Worm (Caenorhabditis elegans) whole organism, early embryonic: ENCODE data around the gene F42C5.4.

Experiments
- B0310.2 ChIP-seq: sonication (generic microtip); optimal IDR thresholded peaks from 2 replicates; lab custom pipeline; 2016; ENCODE audit warnings: mild to moderate bottlenecking, missing genetic modification characterization, missing compliant biosample characterization
- F13C5.2 ChIP-seq: sonication (generic microtip); optimal IDR thresholded peaks from 2 replicates; lab custom pipeline; 2017; ENCODE audit warnings: mild to moderate bottlenecking, missing genetic modification characterization, inconsistent platforms, missing compliant biosample characterization
- aly-1 ChIP-seq: sonication (generic microtip); optimal IDR thresholded peaks from 2 replicates; lab custom pipeline; 2016; ENCODE audit warnings: missing genetic modification characterization, missing compliant biosample characterization
- ama-1 ChIP-seq: fragments of 150-350 bp; optimal IDR thresholded peaks from 2 replicates; lab custom pipeline; 2014
- ceh-13 ChIP-seq: fragments of 200-800 bp; sonication (Bioruptor generic); optimal IDR thresholded peaks from 2 replicates; lab custom pipeline; 2018; ENCODE audit warnings: mild to moderate bottlenecking, missing genetic modification characterization, missing compliant biosample characterization
- ceh-36 ChIP-seq: sonication (generic microtip); optimal IDR thresholded peaks from 2 replicates; lab custom pipeline; 2016; ENCODE audit warnings: missing genetic modification characterization, inconsistent platforms, missing compliant biosample characterization
- ets-7 ChIP-seq: sonication (generic microtip); optimal IDR thresholded peaks from 2 replicates; lab custom pipeline; 2016; ENCODE audit warnings: missing genotype, missing genetic modification characterization, missing compliant biosample characterization
- flt-1 ChIP-seq: fragments of 200-800 bp; sonication (Bioruptor generic); IDR thresholded peaks from 2 replicates; pipeline ENCODE4 v1.3.6; 2022; ENCODE audit warnings: missing genetic modification characterization, missing compliant biosample characterization
- hmbx-1 ChIP-seq: sonication (generic microtip); optimal IDR thresholded peaks from 2 replicates; lab custom pipeline; 2016; ENCODE audit warnings: mild to moderate bottlenecking, missing genetic modification characterization, missing compliant biosample characterization
- hmg-4 ChIP-seq: fragments of 200-800 bp; sonication (Bioruptor generic); optimal IDR thresholded peaks from 2 replicates; lab custom pipeline; 2018; ENCODE audit warnings: mild to moderate bottlenecking, missing genetic modification characterization, missing compliant biosample characterization
- hnd-1 ChIP-seq: sonication (generic microtip); optimal IDR thresholded peaks from 2 replicates; lab custom pipeline; 2016; ENCODE audit warnings: missing genetic modification characterization, missing compliant biosample characterization
- pes-1 ChIP-seq: fragments of 200-800 bp; sonication (Bioruptor generic); IDR thresholded peaks from 2 replicates; pipeline ENCODE4 v1.3.6; 2022; ENCODE audit warnings: missing genetic modification reagents, missing genetic modification characterization, missing compliant biosample characterization
- scrt-1 ChIP-seq: fragments of 200-800 bp; sonication (Bioruptor generic); IDR thresholded peaks from 2 replicates; pipeline ENCODE4 v1.3.6; 2022; ENCODE audit warnings: missing genetic modification characterization, missing compliant biosample characterization
- sea-1 ChIP-seq: fragments of 200-800 bp; sonication (Bioruptor generic); conservative IDR thresholded peaks from 2 replicates; pipeline ENCODE4 v1.3.6; 2022; ENCODE audit warnings: missing genetic modification characterization, missing compliant biosample characterization
- tbx-11 ChIP-seq: fragments of 200-800 bp; sonication (Bioruptor generic); IDR thresholded peaks from 2 replicates; pipeline ENCODE4 v1.3.6; 2022; ENCODE audit warnings: missing genetic modification characterization, missing compliant biosample characterization
- tbx-37 ChIP-seq: fragments of 200-800 bp; sonication (Bioruptor generic); conservative IDR thresholded peaks from 2 replicates; pipeline ENCODE4 v1.3.6; 2022; ENCODE audit warnings: missing genetic modification reagents, missing genetic modification characterization, missing compliant biosample characterization
- tra-4 ChIP-seq: sonication (generic microtip); optimal IDR thresholded peaks from 2 replicates; lab custom pipeline; 2017; ENCODE audit warnings: missing genetic modification characterization, missing compliant biosample characterization

Gene F42C5.4

DNA sequence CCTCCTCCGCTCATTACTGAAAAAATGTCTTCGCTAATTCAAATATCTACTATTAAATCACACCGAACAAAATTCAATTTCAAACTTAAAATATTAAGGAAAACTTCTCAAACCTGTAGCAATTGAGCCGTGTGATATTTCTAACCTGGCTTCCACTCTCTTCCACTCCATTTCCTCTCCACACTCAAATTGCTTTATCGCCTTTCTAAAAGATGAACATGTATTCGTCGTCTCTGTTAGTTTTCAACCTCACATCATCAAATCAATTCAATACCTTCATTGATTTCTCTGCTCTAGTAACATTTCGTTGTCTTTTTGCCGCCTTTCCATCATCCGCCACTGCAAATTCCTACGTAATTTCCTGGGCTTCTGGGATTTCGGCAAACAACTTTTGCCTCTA is at the start of gene F42C5.4:
Gene F42C5.4, minus strand, starts transcription at position 171 of the 400 bp plus-strand sequence.
- TF ChIP-seq ama-1 (lab: Kevin White, UChicago) (no peak), ceh-36 (tag; lab: Kevin White, UChicago) (no peak), sea-1 (GFP tag; lab: Robert Waterston, UW) (no peak), scrt-1 (GFP tag; lab: Robert Waterston, UW) (no peak), F13C5.2 (tag; lab: Kevin White, UChicago) (no peak)

DNA sequence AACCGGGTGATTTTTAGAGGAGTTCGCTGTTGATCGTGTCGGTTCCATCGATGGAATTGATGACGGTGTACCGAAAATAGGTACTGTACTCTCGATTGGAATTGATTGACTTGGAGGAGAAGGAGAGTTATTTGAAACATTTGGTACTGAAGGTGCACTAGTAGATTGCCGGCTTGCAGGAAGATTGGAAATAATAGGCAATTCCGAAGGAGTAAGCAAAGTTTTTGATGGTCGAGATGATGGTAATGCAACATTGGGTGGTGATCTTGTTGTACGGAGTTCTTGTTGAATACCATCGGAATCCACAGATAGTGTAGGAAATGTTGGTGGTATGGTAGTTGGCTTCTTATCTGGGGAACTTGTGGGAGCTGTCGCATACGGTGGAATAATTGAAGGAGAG is 47.2 kb upstream of the F42C5.4 start:
- no peak for TF ChIP-seq flt-1 (GFP tag; lab: Robert Waterston, UW)

DNA sequence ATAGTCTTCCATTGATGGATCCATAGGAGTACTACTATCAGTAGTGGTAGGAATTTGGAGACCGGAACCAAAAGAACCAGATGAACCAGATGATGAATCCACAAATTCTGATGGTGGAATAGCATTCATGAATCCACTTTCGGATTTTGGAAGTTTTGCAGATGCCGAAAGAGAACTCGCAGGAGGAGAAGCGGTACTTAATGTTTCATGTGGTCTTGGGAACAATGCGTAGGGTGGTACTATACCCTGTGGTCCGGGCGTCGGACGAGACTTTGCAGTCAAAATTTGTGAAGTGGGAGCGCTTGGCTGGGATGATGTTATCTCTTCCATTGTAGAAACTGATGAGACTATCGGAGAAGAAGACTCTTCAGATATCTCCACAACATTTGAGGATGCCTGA is 46.1 kb upstream of the F42C5.4 start:
- TF ChIP-seq pes-1 (GFP tag; lab: Robert Waterston, UW) (no peak), hnd-1 (no peak), tbx-11 (GFP tag; lab: Robert Waterston, UW) (no peak), scrt-1 (GFP tag; lab: Robert Waterston, UW) (no peak), aly-1 (no peak), ets-7 (tag; lab: Kevin White, UChicago) (no peak), F13C5.2 (tag; lab: Kevin White, UChicago) (no peak), ama-1 (lab: Kevin White, UChicago) (no peak), ceh-36 (tag; lab: Kevin White, UChicago) (no peak), hmg-4 (GFP tag; lab: Kevin White, UChicago) (no peak), ceh-13 (no peak), hmbx-1 (tag; lab: Kevin White, UChicago) (no peak), B0310.2 (no peak)

DNA sequence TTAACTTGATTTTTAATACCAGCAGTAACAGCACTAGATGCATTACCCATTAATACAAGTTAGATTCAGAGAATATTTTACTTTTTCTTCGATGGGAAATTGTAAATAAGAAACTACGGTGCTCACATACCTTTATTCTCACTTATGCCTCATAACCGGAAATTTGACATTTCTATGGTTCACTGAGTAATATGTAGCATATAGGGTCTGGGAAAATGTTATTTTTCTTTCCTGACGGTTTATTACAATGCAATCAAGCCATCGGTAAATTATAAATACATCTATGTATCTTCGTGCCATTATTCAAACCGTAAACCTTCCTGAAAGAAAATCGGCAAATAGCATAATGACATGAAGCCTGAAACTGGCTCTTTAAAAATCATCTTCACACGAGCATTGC is 40.8 kb upstream of the F42C5.4 start, which contains the start of gene ocr-4:
Gene ocr-4, minus strand, starts transcription at position 101 of the 400 bp plus-strand sequence.
- TF ChIP-seq aly-1 (no peak), flt-1 (GFP tag; lab: Robert Waterston, UW) (no peak), pes-1 (GFP tag; lab: Robert Waterston, UW) (no peak), hmg-4 (GFP tag; lab: Kevin White, UChicago) (no peak), hnd-1 (no peak), tra-4 (no peak), tbx-11 (GFP tag; lab: Robert Waterston, UW) (no peak), hmbx-1 (tag; lab: Kevin White, UChicago) (no peak), F13C5.2 (tag; lab: Kevin White, UChicago) (no peak), scrt-1 (GFP tag; lab: Robert Waterston, UW) (no peak), ceh-36 (tag; lab: Kevin White, UChicago) (no peak), sea-1 (GFP tag; lab: Robert Waterston, UW) (no peak), ets-7 (tag; lab: Kevin White, UChicago) (no peak), B0310.2 (no peak), ama-1 (lab: Kevin White, UChicago) (no peak), tbx-37 (GFP tag; lab: Robert Waterston, UW) (no peak)

DNA sequence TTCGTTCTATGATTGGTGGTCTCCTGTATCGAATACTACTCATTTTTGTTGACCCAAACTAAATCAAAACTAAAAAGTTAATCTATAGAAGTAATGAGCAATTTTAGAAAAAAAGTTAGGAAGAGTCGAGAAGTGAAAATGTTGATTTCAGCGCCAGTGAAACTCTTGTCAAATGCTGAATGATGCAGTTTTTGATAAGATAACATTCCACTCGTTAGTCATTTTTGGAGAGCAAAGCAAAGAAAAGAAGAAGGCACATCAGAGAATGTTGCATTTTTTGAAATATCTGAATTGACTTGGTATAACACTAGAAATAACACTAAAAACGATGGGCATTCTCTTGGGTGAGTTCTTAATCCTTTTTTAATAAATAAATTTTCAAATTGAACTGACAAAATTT is 37.0 kb upstream of the F42C5.4 start, which contains the start of gene sqst-2:
Gene sqst-2, minus strand, starts transcription at position 58 of the 400 bp plus-strand sequence.
- no peak for TF ChIP-seq hmg-4 (GFP tag; lab: Kevin White, UChicago)
- TF ChIP-seq ceh-36 (tag; lab: Kevin White, UChicago): no peak
- no peak for TF ChIP-seq hmbx-1 (tag; lab: Kevin White, UChicago)
- no peak for TF ChIP-seq pes-1 (GFP tag; lab: Robert Waterston, UW)
- TF ChIP-seq scrt-1 (GFP tag; lab: Robert Waterston, UW): no peak
- no peak for TF ChIP-seq sea-1 (GFP tag; lab: Robert Waterston, UW)
- no peak for TF ChIP-seq tbx-37 (GFP tag; lab: Robert Waterston, UW)
- TF ChIP-seq hnd-1: no peak

DNA sequence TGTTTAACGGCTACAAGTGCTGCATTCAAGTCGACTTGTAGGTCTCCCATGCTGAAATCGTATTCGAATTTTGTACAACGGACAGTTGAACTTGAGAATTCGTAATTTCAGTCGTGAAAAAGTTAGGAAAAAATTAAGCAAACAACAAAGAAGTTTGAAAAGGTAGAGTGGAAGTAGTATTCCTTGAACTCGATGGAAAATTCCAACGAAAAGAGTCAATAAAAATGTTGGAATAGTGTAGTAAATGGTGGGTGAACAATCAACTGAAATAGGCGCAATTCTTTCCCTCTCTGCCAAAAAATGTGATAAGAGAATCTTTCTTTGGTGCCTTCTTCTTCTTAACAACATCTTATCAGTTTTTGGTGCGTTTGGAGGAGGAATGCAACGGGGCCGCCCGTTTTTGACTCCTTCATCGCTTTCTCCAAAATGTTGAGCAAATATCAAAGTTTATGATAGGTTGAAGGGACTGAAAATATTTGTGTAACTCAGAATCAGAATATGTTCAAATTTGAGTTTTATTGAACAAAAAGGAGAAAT is 34.8 kb upstream of the F42C5.4 start, which contains the start of gene ifo-1:
Gene ifo-1, minus strand, starts transcription at position 51 of the 537 bp plus-strand sequence.
- no peak for TF ChIP-seq hmg-4 (GFP tag; lab: Kevin White, UChicago)
- no peak for TF ChIP-seq tra-4
- TF ChIP-seq sea-1 (GFP tag; lab: Robert Waterston, UW): no peak
- TF ChIP-seq hmbx-1 (tag; lab: Kevin White, UChicago): no peak
- TF ChIP-seq tbx-37 (GFP tag; lab: Robert Waterston, UW): no peak
- TF ChIP-seq F13C5.2 (tag; lab: Kevin White, UChicago): no peak
- TF ChIP-seq aly-1: no peak
- no peak for TF ChIP-seq ceh-36 (tag; lab: Kevin White, UChicago)
- no peak for TF ChIP-seq ets-7 (tag; lab: Kevin White, UChicago)
- no peak for TF ChIP-seq flt-1 (GFP tag; lab: Robert Waterston, UW)
- TF ChIP-seq B0310.2: no peak

DNA sequence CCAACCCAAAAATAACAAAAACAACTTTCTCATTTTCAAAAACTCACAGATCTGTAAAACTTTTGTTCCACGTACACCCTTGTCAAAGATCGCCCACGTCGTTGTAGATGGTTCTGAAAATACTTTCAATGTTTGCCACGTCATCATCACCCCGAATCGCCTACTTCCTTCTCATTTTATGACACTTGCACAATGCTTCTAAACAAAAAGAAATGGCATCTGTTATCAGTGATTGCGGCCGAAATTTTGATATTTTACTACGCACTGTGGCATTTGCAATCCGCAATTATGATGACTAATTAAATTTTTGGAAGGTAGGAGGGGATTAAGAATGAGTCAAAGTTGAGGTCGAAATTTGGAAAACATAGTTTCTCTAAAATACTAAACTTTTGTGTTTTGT is 33.8 kb upstream of the F42C5.4 start:
- TF ChIP-seq tbx-11 (GFP tag; lab: Robert Waterston, UW): no peak
- no peak for TF ChIP-seq ama-1 (lab: Kevin White, UChicago)
- no peak for TF ChIP-seq flt-1 (GFP tag; lab: Robert Waterston, UW)
- TF ChIP-seq F13C5.2 (tag; lab: Kevin White, UChicago): no peak
- TF ChIP-seq tra-4: no peak
- no peak for TF ChIP-seq B0310.2
- TF ChIP-seq ets-7 (tag; lab: Kevin White, UChicago): no peak
- no peak for TF ChIP-seq scrt-1 (GFP tag; lab: Robert Waterston, UW)
- no peak for TF ChIP-seq hmg-4 (GFP tag; lab: Kevin White, UChicago)
- TF ChIP-seq pes-1 (GFP tag; lab: Robert Waterston, UW): no peak
- TF ChIP-seq sea-1 (GFP tag; lab: Robert Waterston, UW): no peak
- TF ChIP-seq hmbx-1 (tag; lab: Kevin White, UChicago): no peak
- TF ChIP-seq tbx-37 (GFP tag; lab: Robert Waterston, UW): no peak
- TF ChIP-seq ceh-13: no peak
